Fruit fly (Drosophila melanogaster) whole organism, embryonic: ENCODE results near the gene CG13252.

ENCODE experiments used
- CG10565 ChIP-seq: fragments of 200-800 bp; sonication (Bioruptor generic); optimal IDR thresholded peaks from 3 replicates; lab custom pipeline; 2016; ENCODE audit warnings: missing biosample characterization, mild to moderate bottlenecking, missing genetic modification characterization
- CG12071 ChIP-seq: fragments of 200-800 bp; sonication (Bioruptor generic); optimal IDR thresholded peaks from 3 replicates; lab custom pipeline; 2018; ENCODE audit warnings: missing biosample characterization, mild to moderate bottlenecking, missing genetic modification characterization
- CG12769 ChIP-seq: fragments of 200-800 bp; sonication (Bioruptor generic); optimal IDR thresholded peaks from 2 replicates; lab custom pipeline; 2019; ENCODE audit warnings: missing biosample characterization, mild to moderate bottlenecking, missing genetic modification characterization, moderate library complexity
- CG15479 ChIP-seq: fragments of 200-800 bp; sonication (Bioruptor generic); optimal IDR thresholded peaks from 3 replicates; lab custom pipeline; 2019; ENCODE audit warnings: missing biosample characterization, mild to moderate bottlenecking, missing genetic modification characterization, moderate library complexity
- CG15696 ChIP-seq: fragments of 200-800 bp; sonication (Bioruptor generic); optimal IDR thresholded peaks from 2 replicates; lab custom pipeline; 2019; ENCODE audit warnings: missing biosample characterization, mild to moderate bottlenecking, missing genetic modification characterization, moderate library complexity
- CG1602 ChIP-seq: fragments of 200-800 bp; sonication (Bioruptor generic); optimal IDR thresholded peaks from 3 replicates; lab custom pipeline; 2016; ENCODE audit warnings: missing biosample characterization, missing genetic modification characterization
- CG1603 ChIP-seq: fragments of 200-800 bp; sonication (Bioruptor generic); optimal IDR thresholded peaks from 2 replicates; lab custom pipeline; 2019; ENCODE audit warnings: missing biosample characterization, mild to moderate bottlenecking, missing genetic modification characterization, moderate library complexity
- CG16813 ChIP-seq: fragments of 200-800 bp; sonication (Bioruptor generic); IDR thresholded peaks from 3 replicates; pipeline ENCODE4 v1.3.6; 2022; ENCODE audit warnings: missing biosample characterization, missing genetic modification characterization; ENCODE audit not compliant: partially characterized antibody
- CG16815 ChIP-seq: fragments of 200-800 bp; sonication (Bioruptor generic); optimal IDR thresholded peaks from 3 replicates; lab custom pipeline; 2017; ENCODE audit warnings: missing biosample characterization, mild to moderate bottlenecking, missing genetic modification characterization
- CG17361 ChIP-seq: fragments of 200-800 bp; sonication (Bioruptor generic); IDR thresholded peaks from 3 replicates; pipeline ENCODE4 v1.3.6; 2022; ENCODE audit warnings: missing biosample characterization, missing genetic modification characterization
- CG18011 ChIP-seq: fragments of 200-800 bp; sonication (Bioruptor generic); optimal IDR thresholded peaks from 2 replicates; lab custom pipeline; 2017; ENCODE audit warnings: missing biosample characterization, missing genetic modification characterization, mild to moderate bottlenecking, moderate library complexity, missing genotype
- CG2202 ChIP-seq: fragments of 200-800 bp; sonication (Bioruptor generic); optimal IDR thresholded peaks from 2 replicates; lab custom pipeline; 2018; ENCODE audit warnings: missing biosample characterization, mild to moderate bottlenecking, missing genetic modification characterization
- CG2678 ChIP-seq: fragments of 200-800 bp; sonication (Bioruptor generic); optimal IDR thresholded peaks from 3 replicates; lab custom pipeline; 2019; ENCODE audit warnings: missing biosample characterization, mild to moderate bottlenecking, missing genetic modification characterization, moderate library complexity
- CG30403 ChIP-seq: fragments of 200-800 bp; sonication (Bioruptor generic); optimal IDR thresholded peaks from 3 replicates; lab custom pipeline; 2016; ENCODE audit warnings: missing biosample characterization, missing genetic modification characterization
- CG34224 ChIP-seq: fragments of 200-800 bp; sonication (Bioruptor generic); IDR thresholded peaks from 3 replicates; pipeline ENCODE4 v1.3.6; 2022; ENCODE audit warnings: missing biosample characterization, missing genetic modification characterization; ENCODE audit not compliant: partially characterized antibody
- CG3726 ChIP-seq: fragments of 200-800 bp; sonication (Bioruptor generic); IDR thresholded peaks from 3 replicates; pipeline ENCODE4, ENCODE4 v1.3.6; 2022; ENCODE audit warnings: missing biosample characterization, missing genetic modification characterization
- CG4854 ChIP-seq: fragments of 200-800 bp; sonication (Bioruptor generic); optimal IDR thresholded peaks from 2 replicates; lab custom pipeline; 2016; ENCODE audit warnings: missing biosample characterization, missing genetic modification characterization, inconsistent platforms
- CG5245 ChIP-seq: fragments of 200-800 bp; sonication (Bioruptor generic); optimal IDR thresholded peaks from 3 replicates; lab custom pipeline; 2016; ENCODE audit warnings: missing biosample characterization, missing genetic modification characterization
- CG7786 ChIP-seq: fragments of 200-800 bp; sonication (Bioruptor generic); optimal IDR thresholded peaks from 2 replicates; lab custom pipeline; 2016; ENCODE audit warnings: missing biosample characterization, missing genetic modification characterization
- CG7839 ChIP-seq: fragments of 200-800 bp; sonication (Bioruptor generic); optimal IDR thresholded peaks from 3 replicates; lab custom pipeline; 2018; ENCODE audit warnings: missing biosample characterization, mild to moderate bottlenecking, missing genetic modification characterization, moderate library complexity
- CG7928 ChIP-seq: fragments of 200-800 bp; sonication (Bioruptor generic); optimal IDR thresholded peaks from 2 replicates; lab custom pipeline; 2017; ENCODE audit warnings: missing biosample characterization, mild to moderate bottlenecking, missing genetic modification characterization
- CG9727 ChIP-seq: fragments of 200-800 bp; sonication (Bioruptor generic); optimal IDR thresholded peaks from 3 replicates; lab custom pipeline; 2017; ENCODE audit warnings: missing biosample characterization, mild to moderate bottlenecking, missing genetic modification characterization
- CG9817 ChIP-seq: fragments of 200-800 bp; sonication (Bioruptor generic); optimal IDR thresholded peaks from 2 replicates; lab custom pipeline; 2018; ENCODE audit warnings: missing biosample characterization, mild to moderate bottlenecking, missing genetic modification characterization, moderate library complexity
- Dbx ChIP-seq: fragments of 200-800 bp; sonication (Bioruptor generic); IDR thresholded peaks from 3 replicates; pipeline ENCODE4 v1.3.6; 2022; ENCODE audit warnings: missing biosample characterization, missing genetic modification characterization
- Doc2 ChIP-seq: fragments of 200-800 bp; sonication (Bioruptor generic); IDR thresholded peaks from 2 replicates; pipeline ENCODE4 v1.3.6; 2022; ENCODE audit warnings: missing biosample characterization, missing genetic modification characterization
- Ets65A ChIP-seq: fragments of 200-800 bp; sonication (Bioruptor generic); peaks from one replicate; lab custom pipeline; 2016; ENCODE audit warnings: missing biosample characterization, missing genetic modification characterization
- H2.0 ChIP-seq: fragments of 200-800 bp; sonication (Bioruptor generic); IDR thresholded peaks from 2 replicates; pipeline ENCODE4 v1.3.6; 2022; ENCODE audit warnings: missing biosample characterization, missing genetic modification characterization
- Jarid2 ChIP-seq: fragments of 200-800 bp; sonication (Bioruptor generic); optimal IDR thresholded peaks from 3 replicates; lab custom pipeline; 2017; ENCODE audit warnings: mild to moderate bottlenecking, missing biosample characterization, missing genetic modification reagents, missing genetic modification characterization
- Med ChIP-seq: fragments of 200-800 bp; sonication (Bioruptor generic); peaks from one replicate; lab custom pipeline; 2016; ENCODE audit warnings: missing biosample characterization, missing genetic modification characterization, mild to moderate bottlenecking, inconsistent platforms, moderate library complexity
- Oaz ChIP-seq: fragments of 200-800 bp; sonication (Bioruptor generic); IDR thresholded peaks from 2 replicates; pipeline ENCODE4 v1.3.6; 2022; ENCODE audit warnings: missing biosample characterization, missing genetic modification characterization
- Ptx1 ChIP-seq: fragments of 200-800 bp; sonication (Bioruptor generic); IDR thresholded peaks from 2 replicates; pipeline ENCODE4 v1.3.6; 2022; ENCODE audit warnings: missing biosample characterization, missing genetic modification characterization
- Rfx ChIP-seq: fragments of 200-800 bp; sonication (Bioruptor generic); IDR thresholded peaks from 2 replicates; pipeline ENCODE4 v1.3.6; 2022; ENCODE audit warnings: missing biosample characterization, missing genetic modification characterization
- Sin3A ChIP-seq: fragments of >200 bp; optimal IDR thresholded peaks from 2 replicates; lab custom pipeline; 2018
- Xbp1 ChIP-seq: fragments of 200-800 bp; sonication (Bioruptor generic); optimal IDR thresholded peaks from 3 replicates; lab custom pipeline; 2016; ENCODE audit warnings: missing biosample characterization, mild to moderate bottlenecking, missing genetic modification characterization
- bsh ChIP-seq, 2 experiments: fragments of 200-800 bp; sonication (Bioruptor generic); optimal IDR thresholded peaks; 2 replicates each; lab custom pipeline; 2017 to 2018; ENCODE audit warnings: mild to moderate bottlenecking in 2 of 2, missing biosample characterization in 2 of 2, missing genetic modification characterization in 2 of 2, moderate library complexity in 1 of 2
- chm ChIP-seq: fragments of 200-800 bp; sonication (Bioruptor generic); IDR thresholded peaks from 2 replicates; pipeline ENCODE4 v1.3.6; 2022; ENCODE audit warnings: missing biosample characterization, missing genetic modification characterization
- dmrt11E ChIP-seq: fragments of 200-800 bp; sonication (Bioruptor generic); optimal IDR thresholded peaks from 3 replicates; lab custom pipeline; 2018; ENCODE audit warnings: missing biosample characterization, mild to moderate bottlenecking, missing genetic modification characterization, moderate library complexity
- dmrt99B ChIP-seq: fragments of 200-800 bp; sonication (Bioruptor generic); optimal IDR thresholded peaks from 2 replicates; lab custom pipeline; 2018; ENCODE audit warnings: missing biosample characterization, mild to moderate bottlenecking, missing genetic modification characterization, moderate library complexity
- ftz-f1 ChIP-seq: fragments of 200-800 bp; sonication (Bioruptor generic); optimal IDR thresholded peaks from 2 replicates; lab custom pipeline; 2016; ENCODE audit warnings: missing biosample characterization, missing genetic modification characterization
- fu2 ChIP-seq: fragments of 200-800 bp; sonication (Bioruptor generic); optimal IDR thresholded peaks from 2 replicates; lab custom pipeline; 2016; ENCODE audit warnings: missing biosample characterization, missing genetic modification characterization
- gem ChIP-seq: fragments of 200-800 bp; sonication (Bioruptor generic); optimal IDR thresholded peaks from 2 replicates; lab custom pipeline; 2019; ENCODE audit warnings: missing biosample characterization, mild to moderate bottlenecking, missing genetic modification characterization, moderate library complexity
- hth ChIP-seq: fragments of >200 bp; optimal IDR thresholded peaks from 2 replicates; lab custom pipeline; 2017; ENCODE audit warnings: inconsistent platforms
- kah ChIP-seq: fragments of 200-800 bp; sonication (Bioruptor generic); optimal IDR thresholded peaks from 2 replicates; lab custom pipeline; 2018; ENCODE audit warnings: missing biosample characterization, mild to moderate bottlenecking, missing genetic modification characterization
- pb ChIP-seq: fragments of 200-800 bp; sonication (Bioruptor generic); optimal IDR thresholded peaks from 3 replicates; lab custom pipeline; 2016; ENCODE audit warnings: missing biosample characterization, missing genetic modification characterization
- sens ChIP-seq: fragments of 200-800 bp; sonication (Bioruptor generic); peaks from one replicate; lab custom pipeline; 2016; ENCODE audit warnings: missing biosample characterization, missing genetic modification characterization
- sens-2 ChIP-seq: fragments of 200-800 bp; sonication (Bioruptor generic); IDR thresholded peaks from 2 replicates; pipeline ENCODE4 v1.3.6; 2022; ENCODE audit warnings: missing biosample characterization, missing genetic modification characterization
- tio ChIP-seq: fragments of 200-800 bp; sonication (Bioruptor generic); optimal IDR thresholded peaks from 2 replicates; lab custom pipeline; 2017; ENCODE audit warnings: missing biosample characterization, missing genetic modification characterization, inconsistent platforms
- ttk ChIP-seq: fragments of 200-800 bp; sonication (Bioruptor generic); IDR thresholded peaks from 2 replicates; pipeline ENCODE4 v2.1.2; 2022; ENCODE audit warnings: missing biosample characterization, missing genetic modification characterization
- zen ChIP-seq: fragments of 200-800 bp; sonication (Bioruptor generic); optimal IDR thresholded peaks from 3 replicates; lab custom pipeline; 2018; ENCODE audit warnings: missing biosample characterization, mild to moderate bottlenecking, missing genetic modification characterization, moderate library complexity

CG13252 gene

DNA sequence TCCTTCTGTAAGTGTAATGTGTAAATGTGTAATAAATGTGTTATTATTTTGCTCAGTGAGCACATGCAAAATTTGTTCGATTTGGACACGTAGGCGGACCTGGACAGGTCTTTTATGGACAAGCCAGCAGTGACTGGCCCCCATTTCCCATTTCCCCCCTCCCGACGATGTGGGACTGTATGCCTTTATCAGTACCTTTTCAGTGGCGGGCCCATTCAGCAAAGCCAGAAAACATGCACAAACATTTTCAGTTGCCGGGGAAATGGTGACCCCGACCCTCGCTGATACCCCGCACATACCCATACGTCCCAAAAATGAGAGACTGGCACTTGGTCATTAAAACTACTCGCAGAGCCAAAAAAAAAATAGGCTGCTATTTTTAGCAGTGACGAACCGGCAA lies 5.9 kb downstream of the CG13252 start (continued):
- TF ChIP-seq CG10565: no peak
- TF ChIP-seq Rfx (GFP tag; lab: Robert Waterston, UW): 0 out of 2 replicates have a peak, but pooled peaks have one; percentile 7
- TF ChIP-seq fu2 (GFP tag; lab: Kevin White, UChicago): no peak
- TF ChIP-seq CG9817 (tag; lab: Kevin White, UChicago): no peak
- 0 out of 2 replicates have a peak, but pooled peaks have one; percentile 12 for TF ChIP-seq H2.0 (GFP tag; lab: Robert Waterston, UW)

DNA sequence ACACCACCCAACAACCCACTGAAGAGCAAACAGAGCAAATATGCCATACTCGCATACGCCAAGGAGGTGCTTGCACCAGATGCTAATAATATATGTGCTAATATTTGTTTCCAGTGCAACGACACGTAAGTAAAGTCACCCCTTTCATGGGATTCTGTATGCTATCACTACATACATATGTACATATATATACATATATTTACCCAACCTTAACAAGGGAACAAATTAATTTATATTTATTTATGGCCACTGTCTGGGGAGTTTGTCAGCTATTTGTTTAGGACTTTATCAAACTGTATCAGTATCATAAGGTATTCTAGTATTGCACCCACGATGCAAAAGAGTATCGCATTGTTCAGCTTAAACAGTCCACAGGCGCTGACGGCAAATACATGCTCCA lies 7.0 kb downstream of the CG13252 start:
- no peak for TF ChIP-seq CG18011 (GFP tag; lab: Kevin White, UChicago)
- TF ChIP-seq CG16813 (GFP tag; lab: Robert Waterston, UW): no peak
- peak; percentile 5 for TF ChIP-seq CG15479 (GFP tag; lab: Kevin White, UChicago)
- TF ChIP-seq CG2202 (tag; lab: Kevin White, UChicago): peak; percentile 11
- TF ChIP-seq CG15696 (tag; lab: Kevin White, UChicago): peak; percentile 25
- TF ChIP-seq bsh (GFP tag; optimal IDR thresholded peaks at IDR 0.05; lab: Kevin White, UChicago): peak in 1 of 2 experiments; percentile 36
- peak; percentile 38 for TF ChIP-seq dmrt11E (tag; lab: Kevin White, UChicago)
- TF ChIP-seq Med: peak; percentile 40
- TF ChIP-seq CG3726 (GFP tag; lab: Robert Waterston, UW): no peak
- peak; percentile 14 for TF ChIP-seq CG9727 (GFP tag; lab: Kevin White, UChicago)
- TF ChIP-seq ttk (GFP tag; lab: Robert Waterston, UW): no peak
- TF ChIP-seq sens (GFP tag; lab: Kevin White, UChicago): peak; percentile 25
- TF ChIP-seq Oaz (GFP tag; lab: Robert Waterston, UW): no peak
- no peak for TF ChIP-seq CG7786
- TF ChIP-seq gem: peak; percentile 5
- no peak for TF ChIP-seq sens-2 (GFP tag; lab: Robert Waterston, UW)
- TF ChIP-seq CG1603 (tag; lab: Kevin White, UChicago): peak; percentile 15
- TF ChIP-seq kah (GFP tag; lab: Kevin White, UChicago): no peak
- TF ChIP-seq pb (GFP tag; lab: Kevin White, UChicago): no peak

DNA sequence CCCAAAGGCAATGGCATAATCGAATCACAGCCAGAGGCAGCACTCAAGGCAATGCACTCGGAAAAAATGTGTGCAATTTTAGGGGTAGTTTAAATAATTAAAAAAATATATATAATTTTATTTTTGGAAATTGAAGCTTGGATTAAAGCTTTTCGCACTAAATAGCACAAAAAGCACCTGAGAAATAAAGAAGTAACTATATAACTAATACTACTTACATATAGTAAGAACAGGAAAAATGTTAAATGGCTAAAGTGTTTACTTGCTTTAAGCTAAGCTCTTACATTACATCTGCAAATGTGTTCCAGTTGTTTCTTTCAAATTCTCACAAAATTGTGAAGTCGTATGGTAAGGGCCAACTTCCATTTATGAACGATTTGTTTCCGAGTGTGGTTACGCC lies 9.0 kb downstream of the CG13252 start, which contains the start of gene Gr77a:
Gr77a (minus strand) TSS at position 17 of the 400 bp plus-strand sequence.
- no peak for TF ChIP-seq Jarid2 (GFP tag; lab: Kevin White, UChicago)
- no peak for TF ChIP-seq CG17361 (GFP tag; lab: Robert Waterston, UW)
- no peak for TF ChIP-seq chm
- peak; percentile 16 for TF ChIP-seq dmrt99B (tag; lab: Kevin White, UChicago)
- no peak for TF ChIP-seq CG34224 (GFP tag; lab: Robert Waterston, UW)
- no peak for TF ChIP-seq hth (lab: Kevin White, UChicago)
- TF ChIP-seq CG16815: no peak
- TF ChIP-seq gem: peak; percentile 25
- peak; percentile 70 for TF ChIP-seq Ets65A (GFP tag; lab: Kevin White, UChicago)
- peak; percentile 0 for TF ChIP-seq CG2678 (tag; lab: Kevin White, UChicago)
- no peak for TF ChIP-seq Sin3A
- no peak for TF ChIP-seq CG7928 (GFP tag; lab: Kevin White, UChicago)
- TF ChIP-seq CG30403 (GFP tag; lab: Kevin White, UChicago): no peak
- no peak for TF ChIP-seq zen
- no peak for TF ChIP-seq CG1602 (GFP tag; lab: Kevin White, UChicago)
- TF ChIP-seq Ptx1: no peak
- no peak for TF ChIP-seq Doc2 (GFP tag; lab: Robert Waterston, UW)
- TF ChIP-seq Dbx (GFP tag; lab: Robert Waterston, UW): no peak
- no peak for TF ChIP-seq CG12769 (tag; lab: Kevin White, UChicago)
- TF ChIP-seq CG12071 (GFP tag; lab: Kevin White, UChicago): no peak
- TF ChIP-seq Xbp1 (GFP tag; lab: Kevin White, UChicago): no peak
- no peak for TF ChIP-seq tio (GFP tag; lab: Kevin White, UChicago)
- TF ChIP-seq ftz-f1: no peak
- no peak for TF ChIP-seq CG5245 (GFP tag; lab: Kevin White, UChicago)
- peak; percentile 9 for TF ChIP-seq CG7839 (tag; lab: Kevin White, UChicago)
- TF ChIP-seq CG4854 (GFP tag; lab: Kevin White, UChicago): no peak
